Worm (Caenorhabditis elegans) whole organism, mixed stage, embryonic: ENCODE data around the gene F38B7.10.

ENCODE experiments used
- blmp-1 ChIP-seq: fragments of 150-350 bp; optimal IDR thresholded peaks from 2 replicates; lab custom pipeline; 2014; ENCODE audit warnings: missing biosample characterization, missing genetic modification characterization
- elt-1 ChIP-seq: sonication (generic microtip); optimal IDR thresholded peaks from 2 replicates; lab custom pipeline; 2017; ENCODE audit warnings: missing genetic modification characterization, mild to moderate bottlenecking, missing compliant biosample characterization, antibody characterized with exemption, moderate library complexity, borderline replicate concordance; ENCODE audit not compliant: insufficient read depth
- elt-3 ChIP-seq: fragments of 150-350 bp; optimal IDR thresholded peaks from 2 replicates; lab custom pipeline; 2014; ENCODE audit warnings: missing biosample characterization, missing genetic modification characterization
- flh-1 ChIP-seq: fragments of 200-800 bp; sonication (Bioruptor generic); optimal IDR thresholded peaks from 2 replicates; lab custom pipeline; 2018; ENCODE audit warnings: mild to moderate bottlenecking, missing genetic modification characterization, moderate library complexity, missing compliant biosample characterization
- lsy-2 ChIP-seq: fragments of 150-350 bp; optimal IDR thresholded peaks from 2 replicates; lab custom pipeline; 2014; ENCODE audit warnings: missing biosample characterization, missing genetic modification characterization
- mep-1 ChIP-seq: fragments of 150-350 bp; optimal IDR thresholded peaks from 2 replicates; lab custom pipeline; 2017; ENCODE audit warnings: missing biosample characterization, missing genetic modification reagents, missing genetic modification characterization, inconsistent platforms
- nhr-237 ChIP-seq: fragments of 150-350 bp; optimal IDR thresholded peaks from 2 replicates; lab custom pipeline; 2014; ENCODE audit warnings: missing biosample characterization, missing genetic modification characterization
- nhr-28 ChIP-seq: fragments of 150-350 bp; optimal IDR thresholded peaks from 2 replicates; lab custom pipeline; 2014; ENCODE audit warnings: missing biosample characterization, missing genetic modification characterization
- pha-4 ChIP-seq: fragments of 150-350 bp; optimal IDR thresholded peaks from 2 replicates; lab custom pipeline; 2018; ENCODE audit warnings: missing biosample characterization, missing genetic modification reagents, missing genetic modification characterization
- sem-2 ChIP-seq: fragments of 200-800 bp; sonication (Bioruptor generic); optimal IDR thresholded peaks from 2 replicates; lab custom pipeline; 2018; ENCODE audit warnings: mild to moderate bottlenecking, missing genetic modification characterization, missing compliant biosample characterization
- snpc-4 ChIP-seq: fragments of 150-350 bp; optimal IDR thresholded peaks from 2 replicates; lab custom pipeline; 2014; ENCODE audit warnings: missing biosample characterization, missing genetic modification characterization
- tbx-8 ChIP-seq: fragments of 200-800 bp; sonication (Bioruptor generic); optimal IDR thresholded peaks from 2 replicates; lab custom pipeline; 2018; ENCODE audit warnings: mild to moderate bottlenecking, missing genetic modification characterization, moderate library complexity, missing compliant biosample characterization
- unc-62 ChIP-seq: fragments of 150-350 bp; optimal IDR thresholded peaks from 2 replicates; lab custom pipeline; 2014; ENCODE audit warnings: missing biosample characterization, missing genetic modification reagents, missing genetic modification characterization

DNA sequence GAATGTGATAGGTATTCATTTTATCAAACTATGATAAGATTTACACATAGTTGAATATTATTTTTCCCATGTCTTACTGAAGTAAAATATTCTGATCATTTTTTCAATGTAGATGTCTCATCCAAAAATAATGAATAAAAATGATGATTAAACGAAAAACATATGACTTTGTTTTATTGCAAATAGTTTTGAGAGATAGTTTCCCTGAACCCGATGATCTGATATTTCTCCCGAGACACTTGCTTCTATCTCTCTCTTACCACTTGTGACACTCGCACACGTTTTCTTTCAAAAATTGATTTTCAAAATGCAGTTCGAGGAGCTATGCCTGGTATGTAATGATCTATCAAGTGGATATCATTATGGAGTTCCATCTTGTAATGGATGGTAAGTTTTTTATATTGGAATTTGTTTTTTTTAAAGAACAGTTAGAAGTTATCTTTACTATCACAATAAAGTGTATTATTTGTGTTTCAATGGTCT lies 24.9 kb downstream of the F38B7.10 start, which contains the start of the genes nhr-101 and pms-2:
- no peak for TF ChIP-seq nhr-28 (tag; lab: Kevin White, UChicago)
- TF ChIP-seq lsy-2 (tag; lab: Kevin White, UChicago): no peak
- TF ChIP-seq snpc-4 (tag; lab: Kevin White, UChicago): no peak
- TF ChIP-seq mep-1 (tag; lab: Kevin White, UChicago): no peak
- TF ChIP-seq unc-62 (GFP tag; lab: Kevin White, UChicago): no peak
- no peak for TF ChIP-seq blmp-1 (tag; lab: Kevin White, UChicago)
- no peak for TF ChIP-seq pha-4 (tag; lab: Kevin White, UChicago)
- no peak for TF ChIP-seq nhr-237 (tag; lab: Kevin White, UChicago)
- TF ChIP-seq sem-2 (GFP tag; lab: Kevin White, UChicago): no peak
- TF ChIP-seq elt-3: no peak
- TF ChIP-seq elt-1 (tag; lab: Kevin White, UChicago): no peak
- TF ChIP-seq flh-1 (GFP tag; lab: Kevin White, UChicago): no peak
- no peak for TF ChIP-seq tbx-8
